Worm (Caenorhabditis elegans): Measurements from ENCODE around the gene nspg-14.

nspg-14 gene

DNA sequence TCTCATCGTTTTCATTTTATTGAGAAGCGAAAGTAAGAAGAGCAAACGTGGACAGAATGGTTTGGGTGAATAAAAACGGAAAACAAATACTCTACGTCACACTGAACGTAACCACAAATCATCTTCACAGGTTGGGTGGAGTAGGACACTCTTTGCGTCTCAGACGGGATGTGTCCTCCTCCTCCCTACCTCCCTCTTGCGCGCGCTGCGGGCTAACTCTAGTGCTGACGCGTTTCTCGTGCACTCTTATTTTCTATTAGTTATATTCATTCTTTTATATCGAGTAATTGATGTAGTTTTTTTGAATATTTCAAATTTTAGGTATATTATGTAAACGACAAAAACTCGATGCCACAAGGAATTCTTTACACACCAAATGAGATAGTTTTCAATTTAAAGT, 8.8 kb upstream of the nspg-14 start, which contains the start of gene Y34B4A.7 (continued):
- TF ChIP-seq nhr-11 (tag; optimal IDR thresholded peaks at IDR 0.05) (peak; percentile 16), sdz-12 (GFP tag; optimal IDR thresholded peaks at IDR 0.05) (no peak), T20F7.1 (GFP tag; optimal IDR thresholded peaks at IDR 0.05) (no peak), ceh-28 (tag; optimal IDR thresholded peaks at IDR 0.05) (no peak), mdl-1 (tag; optimal IDR thresholded peaks at IDR 0.05) (no peak), ces-1 (GFP tag; optimal IDR thresholded peaks at IDR 0.05) (no peak), nhr-10 (tag; optimal IDR thresholded peaks at IDR 0.05) (no peak), ZK546.5 (tag; optimal IDR thresholded peaks at IDR 0.05) (no peak), Y105C5A.15 (GFP tag; IDR thresholded peaks at IDR 0.05) (no peak), mes-2 (tag; optimal IDR thresholded peaks at IDR 0.05; ENCODE audit: poor library complexity, severe bottlenecking) (peak; percentile 77), mxl-3 (GFP tag; optimal IDR thresholded peaks at IDR 0.05) (peak; percentile 25), aly-2 (tag; optimal IDR thresholded peaks at IDR 0.05) (no peak), F44E2.7 (GFP tag; IDR thresholded peaks at IDR 0.05) (no peak), vab-7 (GFP tag; IDR thresholded peaks at IDR 0.05) (no peak), set-16 (GFP tag; IDR thresholded peaks at IDR 0.05) (no peak), arid-1 (GFP tag; conservative IDR thresholded peaks at IDR 0.05) (no peak), zip-11 (GFP tag; IDR thresholded peaks at IDR 0.05) (no peak), lsy-2 (tag; optimal IDR thresholded peaks at IDR 0.05) (peak in 1 of 2 experiments; percentile 83), hmg-1.1 (GFP tag; IDR thresholded peaks at IDR 0.05) (peak; percentile 67), lim-7 (GFP tag; IDR thresholded peaks at IDR 0.05) (no peak), lin-39 (tag; optimal IDR thresholded peaks at IDR 0.05) (no peak), mep-1 (tag; optimal IDR thresholded peaks at IDR 0.05) (peak; percentile 93), jun-1 (tag; optimal IDR thresholded peaks at IDR 0.05) (no peak), nhr-42 (GFP tag; IDR thresholded peaks at IDR 0.05) (no peak), ztf-11 (tag; optimal IDR thresholded peaks at IDR 0.05) (no peak), hlh-30 (tag; optimal IDR thresholded peaks at IDR 0.05; ENCODE audit: insufficient read depth) (no peak), ceh-32 (tag; optimal IDR thresholded peaks at IDR 0.05; ENCODE audit: poor library complexity) (peak; percentile 2), dve-1 (tag; optimal IDR thresholded peaks at IDR 0.05; ENCODE audit: insufficient read depth) (peak; percentile 72), zip-2 (tag; optimal IDR thresholded peaks at IDR 0.05) (peak; percentile 41), saeg-2 (GFP tag; IDR thresholded peaks at IDR 0.05) (no peak), attf-4 (tag; optimal IDR thresholded peaks at IDR 0.05) (no peak), zfp-3 (GFP tag; conservative IDR thresholded peaks at IDR 0.05) (no peak), nhr-111 (GFP tag; optimal IDR thresholded peaks at IDR 0.05) (no peak), ctbp-1 (GFP tag; IDR thresholded peaks at IDR 0.05) (peak; percentile 57; the same call in 1 of the 2 replicates), nhr-76 (tag; optimal IDR thresholded peaks at IDR 0.05) (no peak), daf-12 (tag; optimal IDR thresholded peaks at IDR 0.05) (no peak), T26A8.4 (GFP tag; IDR thresholded peaks at IDR 0.05) (peak; percentile 11; the same call in 1 of the 2 replicates), egl-27 (tag; optimal IDR thresholded peaks at IDR 0.05) (no peak), ZK337.2 (GFP tag; IDR thresholded peaks at IDR 0.05) (no peak), snpc-4 (tag; optimal IDR thresholded peaks at IDR 0.05) (no peak), snpc-1.2 (GFP tag; IDR thresholded peaks at IDR 0.05) (no peak), gei-8 (GFP tag; optimal IDR thresholded peaks at IDR 0.05) (no peak), F10B5.3 (tag; optimal IDR thresholded peaks at IDR 0.05) (peak; percentile 18), skn-1 (tag; optimal IDR thresholded peaks at IDR 0.05) (no peak), Y75B8A.6 (GFP tag; IDR thresholded peaks at IDR 0.05) (no peak), nhr-6 (tag; optimal IDR thresholded peaks at IDR 0.05) (peak; percentile 8), hif-1 (tag; optimal IDR thresholded peaks at IDR 0.05) (peak in 1 of 2 experiments; percentile 14), nhr-237 (tag; optimal IDR thresholded peaks at IDR 0.05) (no peak), pha-4 (GFP tag; IDR thresholded peaks at IDR 0.05) (no peak), pha-4 (tag; optimal IDR thresholded peaks at IDR 0.05) (no peak), lin-1 (GFP tag; IDR thresholded peaks at IDR 0.05) (no peak), nhr-25 (tag; optimal IDR thresholded peaks at IDR 0.05; ENCODE audit: borderline replicate concordance, insufficient read depth) (no peak)
